Worm (Caenorhabditis elegans) whole organism, late embryonic: ENCODE results near the gene T01D1.8.

Experiments used
- ceh-14 ChIP-seq: sonication (generic microtip); optimal IDR thresholded peaks from 2 replicates; lab custom pipeline; 2016; ENCODE audit warnings: missing genotype, missing genetic modification characterization, missing compliant biosample characterization
- ceh-18 ChIP-seq: sonication (generic microtip); optimal IDR thresholded peaks from 2 replicates; lab custom pipeline; 2016; ENCODE audit warnings: missing genetic modification characterization, missing compliant biosample characterization
- dve-1 ChIP-seq: sonication (generic microtip); optimal IDR thresholded peaks from 2 replicates; lab custom pipeline; 2017; ENCODE audit warnings: antibody characterized with exemption, mild to moderate bottlenecking, missing genetic modification characterization, missing compliant biosample characterization
- hlh-30 ChIP-seq: sonication (generic microtip); optimal IDR thresholded peaks from 2 replicates; lab custom pipeline; 2017; ENCODE audit warnings: antibody characterized with exemption, missing genetic modification characterization, missing compliant biosample characterization; ENCODE audit not compliant: insufficient read depth
- hlh-6 ChIP-seq: sonication (generic microtip); optimal IDR thresholded peaks from 2 replicates; lab custom pipeline; 2016; ENCODE audit warnings: missing genotype, missing genetic modification characterization, missing compliant biosample characterization
- hlh-8 ChIP-seq: sonication (generic microtip); optimal IDR thresholded peaks from 2 replicates; lab custom pipeline; 2016; ENCODE audit warnings: missing genotype, missing genetic modification characterization, missing compliant biosample characterization
- mec-3 ChIP-seq: sonication (generic microtip); optimal IDR thresholded peaks from 2 replicates; lab custom pipeline; 2016; ENCODE audit warnings: borderline replicate concordance, missing genetic modification characterization, missing compliant biosample characterization
- pax-1 ChIP-seq: fragments of 150-350 bp; optimal IDR thresholded peaks from 2 replicates; lab custom pipeline; 2014; ENCODE audit warnings: missing biosample characterization, missing genetic modification characterization
- tbx-2 ChIP-seq: sonication (generic microtip); optimal IDR thresholded peaks from 2 replicates; lab custom pipeline; 2016; ENCODE audit warnings: missing genetic modification characterization, missing compliant biosample characterization
- zip-5 ChIP-seq: sonication (generic microtip); optimal IDR thresholded peaks from 2 replicates; lab custom pipeline; 2016; ENCODE audit warnings: missing genetic modification characterization, missing compliant biosample characterization
- ztf-16 ChIP-seq: sonication (generic microtip); optimal IDR thresholded peaks from 2 replicates; lab custom pipeline; 2017; ENCODE audit warnings: missing genetic modification characterization, missing compliant biosample characterization

DNA sequence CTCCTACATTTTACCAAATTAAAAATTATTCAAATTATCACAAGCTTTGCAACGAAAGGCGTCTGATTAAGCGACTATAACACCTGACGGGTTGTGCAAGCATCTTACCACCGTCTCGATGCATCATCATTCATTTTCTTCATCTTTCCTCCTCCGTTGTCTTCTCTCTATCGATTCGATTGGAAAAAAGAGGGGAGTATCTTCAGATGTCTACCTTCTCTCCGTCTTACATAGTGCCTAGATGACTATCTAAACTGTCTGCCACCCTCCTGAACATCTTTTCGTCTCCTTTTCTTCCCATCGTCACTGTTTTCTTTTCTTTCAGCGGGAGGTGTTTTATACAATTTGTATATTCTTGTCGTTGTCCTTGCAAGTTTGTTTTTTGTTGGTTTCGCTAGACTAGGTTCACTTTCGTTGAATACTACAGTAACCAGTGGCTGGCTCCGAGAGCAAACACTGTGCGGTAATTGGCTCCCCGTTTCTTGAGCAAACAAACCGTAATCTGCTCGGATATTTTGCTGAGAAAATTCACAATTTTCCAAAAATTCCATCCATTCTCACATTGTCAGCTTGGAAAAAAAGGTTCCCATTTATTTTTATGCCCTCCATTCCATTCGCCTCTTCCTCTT is 27.1 kb upstream of the T01D1.8 start:
- TF ChIP-seq ceh-18 (peak; percentile 22), ceh-14 (no peak), hlh-6 (tag; lab: Kevin White, UChicago) (no peak), ztf-16 (tag; lab: Kevin White, UChicago) (no peak), zip-5 (tag; lab: Kevin White, UChicago) (no peak), hlh-8 (no peak), tbx-2 (no peak), dve-1 (tag; lab: Kevin White, UChicago) (peak; percentile 28), pax-1 (tag; lab: Kevin White, UChicago) (no peak), hlh-30 (tag; lab: Kevin White, UChicago) (no peak), mec-3 (tag; lab: Kevin White, UChicago) (no peak)
